Worm (Caenorhabditis elegans): ENCODE measurements around the gene C28H8.7.

C28H8.7 gene

ce11 chrIII:5882823-5883222 is 4.0 kb downstream of the C28H8.7 start, which contains the start of gene F01F1.14:
F01F1.14 (minus strand) TSS chrIII:5882923.
- TF ChIP-seq unc-39 (tag; optimal IDR thresholded peaks at IDR 0.05) (no peak), madf-9 (GFP tag; conservative IDR thresholded peaks at IDR 0.05) (no peak), nhr-6 (tag; optimal IDR thresholded peaks at IDR 0.05) (no peak)

ce11 chrIII:5882284-5882683 is 4.5 kb downstream of the C28H8.7 start:
- peak; percentile 33 for TF ChIP-seq lin-38 (GFP tag; IDR thresholded peaks at IDR 0.05)
- no peak for TF ChIP-seq lin-15B (tag; optimal IDR thresholded peaks at IDR 0.05)
- TF ChIP-seq lin-39 (tag; optimal IDR thresholded peaks at IDR 0.05), result no peak
- no peak for TF ChIP-seq snpc-1.2 (GFP tag; IDR thresholded peaks at IDR 0.05)
- TF ChIP-seq T26A8.4 (GFP tag; IDR thresholded peaks at IDR 0.05), result 0 out of 2 replicates have a peak, but pooled peaks have one; percentile 16

- TF ChIP-seq arid-1 (GFP tag; conservative IDR thresholded peaks at IDR 0.05), result no peak
- no peak for TF ChIP-seq zfp-2 (tag; optimal IDR thresholded peaks at IDR 0.05)
- no peak for TF ChIP-seq snpc-4 (tag; optimal IDR thresholded peaks at IDR 0.05)
- TF ChIP-seq dpl-1 (GFP tag; optimal IDR thresholded peaks at IDR 0.05), result peak; percentile 12
- no peak for TF ChIP-seq php-3 (GFP tag; IDR thresholded peaks at IDR 0.05)
- TF ChIP-seq nhr-6 (tag; optimal IDR thresholded peaks at IDR 0.05), result peak; percentile 43
- TF ChIP-seq daf-16 (GFP tag; optimal IDR thresholded peaks at IDR 0.05), result no peak
- TF ChIP-seq daf-16 (tag; optimal IDR thresholded peaks at IDR 0.05), result peak; percentile 31
- peak; percentile 55 for TF ChIP-seq mes-2 (tag; optimal IDR thresholded peaks at IDR 0.05; ENCODE audit: poor library complexity, severe bottlenecking)
- peak; percentile 37; the same call in 1 of the 2 replicates for TF ChIP-seq lin-38 (GFP tag; IDR thresholded peaks at IDR 0.05)
- TF ChIP-seq mep-1 (tag; optimal IDR thresholded peaks at IDR 0.05), result peak; percentile 32
- TF ChIP-seq daf-19 (GFP tag; conservative IDR thresholded peaks at IDR 0.05), result no peak
- no peak for TF ChIP-seq ZK337.2 (GFP tag; IDR thresholded peaks at IDR 0.05)
- TF ChIP-seq F49E8.2 (tag; optimal IDR thresholded peaks at IDR 0.05; ENCODE audit: borderline replicate concordance), result no peak
- no peak for TF ChIP-seq F44E2.7 (GFP tag; IDR thresholded peaks at IDR 0.05)
- no peak; the same call in 1 of the 2 replicates for TF ChIP-seq zfp-3 (GFP tag; conservative IDR thresholded peaks at IDR 0.05)
- no peak for TF ChIP-seq lin-29 (GFP tag; IDR thresholded peaks at IDR 0.05)
- TF ChIP-seq aha-1 (tag), result peak; percentile 96
- TF ChIP-seq aly-2 (tag; optimal IDR thresholded peaks at IDR 0.05), result no peak
- no peak for TF ChIP-seq nhr-28 (tag; optimal IDR thresholded peaks at IDR 0.05)
- TF ChIP-seq snpc-1.2 (GFP tag; IDR thresholded peaks at IDR 0.05), result no peak
- TF ChIP-seq lsy-2 (tag; optimal IDR thresholded peaks at IDR 0.05), result peak in 1 of 2 experiments; percentile 65
- no peak for TF ChIP-seq jun-1 (tag; optimal IDR thresholded peaks at IDR 0.05)
- TF ChIP-seq hlh-30 (tag; optimal IDR thresholded peaks at IDR 0.05; ENCODE audit: insufficient read depth), result peak; percentile 22
- peak; percentile 89 for TF ChIP-seq T20F7.1 (GFP tag; optimal IDR thresholded peaks at IDR 0.05)
- TF ChIP-seq nhr-76 (tag; optimal IDR thresholded peaks at IDR 0.05), result no peak
- TF ChIP-seq sdz-12 (GFP tag; optimal IDR thresholded peaks at IDR 0.05), result no peak
- TF ChIP-seq lir-3 (tag; optimal IDR thresholded peaks at IDR 0.05), result no peak
- TF ChIP-seq ceh-62 (tag; optimal IDR thresholded peaks at IDR 0.05), result no peak
- TF ChIP-seq cey-2 (tag; optimal IDR thresholded peaks at IDR 0.05; ENCODE audit: borderline replicate concordance, insufficient read depth), result no peak
- no peak for TF ChIP-seq saeg-2 (GFP tag; IDR thresholded peaks at IDR 0.05)
- no peak for TF ChIP-seq ceh-32 (tag; optimal IDR thresholded peaks at IDR 0.05; ENCODE audit: poor library complexity)
- TF ChIP-seq dve-1 (tag; optimal IDR thresholded peaks at IDR 0.05; ENCODE audit: insufficient read depth), result peak; percentile 48
- no peak for TF ChIP-seq hlh-11 (tag; optimal IDR thresholded peaks at IDR 0.05)
- TF ChIP-seq ceh-28 (tag; optimal IDR thresholded peaks at IDR 0.05), result no peak
Observed at ce11 chrIII:5879291-5879968, 7.4 kb downstream of the C28H8.7 start, which contains the start of gene hpo-10. hpo-10 (plus strand) TSS chrIII:5879489.

Data from whole organism, L4 larva.